Worm (Caenorhabditis elegans) whole organism, late embryonic: ENCODE measurements around the gene Y73C8B.3.

ENCODE experiments used
- C08G9.2 ChIP-seq: sonication (generic microtip); optimal IDR thresholded peaks from 2 replicates; lab custom pipeline; 2016; ENCODE audit warnings: mild to moderate bottlenecking, missing genetic modification characterization, moderate library complexity, missing compliant biosample characterization
- T23F11.4 ChIP-seq: fragments of 200-800 bp; sonication (Bioruptor generic); optimal IDR thresholded peaks from 2 replicates; lab custom pipeline; 2018; ENCODE audit warnings: mild to moderate bottlenecking, missing genetic modification characterization, missing compliant biosample characterization
- Y22D7AL.16 ChIP-seq: sonication (generic microtip); optimal IDR thresholded peaks from 2 replicates; lab custom pipeline; 2016; ENCODE audit warnings: missing genetic modification characterization, missing compliant biosample characterization
- ahr-1 ChIP-seq: sonication (generic microtip); optimal IDR thresholded peaks from 2 replicates; lab custom pipeline; 2016; ENCODE audit warnings: missing genetic modification characterization, missing compliant biosample characterization
- ama-1 ChIP-seq: fragments of 150-350 bp; optimal IDR thresholded peaks from 2 replicates; lab custom pipeline; 2014
- ceh-14 ChIP-seq: sonication (generic microtip); optimal IDR thresholded peaks from 2 replicates; lab custom pipeline; 2016; ENCODE audit warnings: missing genotype, missing genetic modification characterization, missing compliant biosample characterization
- ceh-18 ChIP-seq: sonication (generic microtip); optimal IDR thresholded peaks from 2 replicates; lab custom pipeline; 2016; ENCODE audit warnings: missing genetic modification characterization, missing compliant biosample characterization
- ceh-19 ChIP-seq: fragments of 200-800 bp; sonication (Bioruptor generic); optimal IDR thresholded peaks from 2 replicates; lab custom pipeline; 2018; ENCODE audit warnings: mild to moderate bottlenecking, missing genetic modification characterization, missing compliant biosample characterization
- ceh-2 ChIP-seq: sonication (generic microtip); optimal IDR thresholded peaks from 2 replicates; lab custom pipeline; 2016; ENCODE audit warnings: missing genotype, missing genetic modification characterization, missing compliant biosample characterization
- ceh-31 ChIP-seq: sonication (generic microtip); optimal IDR thresholded peaks from 2 replicates; lab custom pipeline; 2016; ENCODE audit warnings: missing genetic modification characterization, missing compliant biosample characterization
- ceh-34 ChIP-seq: sonication (generic microtip); optimal IDR thresholded peaks from 2 replicates; lab custom pipeline; 2016; ENCODE audit warnings: mild to moderate bottlenecking, missing genetic modification characterization, missing compliant biosample characterization
- ceh-45 ChIP-seq: fragments of 200-800 bp; sonication (Bioruptor generic); IDR thresholded peaks from 2 replicates; pipeline ENCODE4 v1.3.6; 2022; ENCODE audit warnings: missing genetic modification reagents, missing genetic modification characterization, missing compliant biosample characterization
- ceh-6 ChIP-seq: fragments of 200-800 bp; sonication (Bioruptor generic); optimal IDR thresholded peaks from 2 replicates; lab custom pipeline; 2018; ENCODE audit warnings: mild to moderate bottlenecking, missing genetic modification characterization, missing compliant biosample characterization
- ceh-9 ChIP-seq: sonication (generic microtip); optimal IDR thresholded peaks from 2 replicates; lab custom pipeline; 2016; ENCODE audit warnings: mild to moderate bottlenecking, missing genetic modification characterization, inconsistent platforms, missing compliant biosample characterization
- dmd-4 ChIP-seq: sonication (generic microtip); optimal IDR thresholded peaks from 2 replicates; lab custom pipeline; 2016; ENCODE audit warnings: borderline replicate concordance, missing genetic modification characterization, missing compliant biosample characterization
- ets-4 ChIP-seq: sonication (generic microtip); optimal IDR thresholded peaks from 2 replicates; lab custom pipeline; 2016; ENCODE audit warnings: missing genetic modification characterization, missing compliant biosample characterization
- eyg-1 ChIP-seq: sonication (generic microtip); optimal IDR thresholded peaks from 2 replicates; lab custom pipeline; 2016; ENCODE audit warnings: missing genotype, missing genetic modification characterization, missing compliant biosample characterization
- gmeb-2 ChIP-seq: sonication (generic microtip); optimal IDR thresholded peaks from 2 replicates; lab custom pipeline; 2016; ENCODE audit warnings: missing genetic modification characterization, inconsistent platforms, missing compliant biosample characterization
- hlh-30 ChIP-seq: sonication (generic microtip); optimal IDR thresholded peaks from 2 replicates; lab custom pipeline; 2017; ENCODE audit warnings: antibody characterized with exemption, missing genetic modification characterization, missing compliant biosample characterization; ENCODE audit not compliant: insufficient read depth
- hlh-8 ChIP-seq: sonication (generic microtip); optimal IDR thresholded peaks from 2 replicates; lab custom pipeline; 2016; ENCODE audit warnings: missing genotype, missing genetic modification characterization, missing compliant biosample characterization
- lim-6 ChIP-seq: sonication (generic microtip); optimal IDR thresholded peaks from 2 replicates; lab custom pipeline; 2016; ENCODE audit warnings: missing genetic modification characterization, missing compliant biosample characterization
- lin-11 ChIP-seq: fragments of 200-800 bp; sonication (Bioruptor generic); optimal IDR thresholded peaks from 2 replicates; lab custom pipeline; 2018; ENCODE audit warnings: mild to moderate bottlenecking, missing genetic modification characterization, missing compliant biosample characterization
- madf-2 ChIP-seq: sonication (generic microtip); optimal IDR thresholded peaks from 2 replicates; lab custom pipeline; 2017; ENCODE audit warnings: missing genetic modification characterization, missing compliant biosample characterization
- mec-3 ChIP-seq: sonication (generic microtip); optimal IDR thresholded peaks from 2 replicates; lab custom pipeline; 2016; ENCODE audit warnings: borderline replicate concordance, missing genetic modification characterization, missing compliant biosample characterization
- npax-4 ChIP-seq: sonication (generic microtip); optimal IDR thresholded peaks from 2 replicates; lab custom pipeline; 2016; ENCODE audit warnings: missing genetic modification characterization, missing compliant biosample characterization
- odd-2 ChIP-seq: sonication (generic microtip); optimal IDR thresholded peaks from 2 replicates; lab custom pipeline; 2017; ENCODE audit warnings: antibody characterized with exemption, mild to moderate bottlenecking, missing genetic modification characterization, missing compliant biosample characterization
- pag-3 ChIP-seq: sonication (generic microtip); optimal IDR thresholded peaks from 2 replicates; lab custom pipeline; 2016; ENCODE audit warnings: missing compliant biosample characterization, missing genetic modification characterization, borderline replicate concordance
- pat-9 ChIP-seq: fragments of 200-800 bp; sonication (Bioruptor generic); optimal IDR thresholded peaks from 2 replicates; lab custom pipeline; 2018; ENCODE audit warnings: mild to moderate bottlenecking, missing genetic modification characterization, moderate library complexity, missing compliant biosample characterization
- pha-2 ChIP-seq: sonication (generic microtip); optimal IDR thresholded peaks from 2 replicates; lab custom pipeline; 2017; ENCODE audit warnings: mild to moderate bottlenecking, missing genetic modification characterization, missing compliant biosample characterization
- pha-4 ChIP-seq: fragments of 150-350 bp; optimal IDR thresholded peaks from 2 replicates; lab custom pipeline; 2018; ENCODE audit warnings: missing biosample characterization, missing genetic modification reagents, missing genetic modification characterization
- pqm-1 ChIP-seq: sonication (generic microtip); optimal IDR thresholded peaks from 2 replicates; lab custom pipeline; 2016; ENCODE audit warnings: missing genetic modification characterization, missing compliant biosample characterization
- ref-2 ChIP-seq: sonication (generic microtip); optimal IDR thresholded peaks from 2 replicates; lab custom pipeline; 2016; ENCODE audit warnings: missing genetic modification characterization, missing compliant biosample characterization
- rnt-1 ChIP-seq: sonication (generic microtip); optimal IDR thresholded peaks from 2 replicates; lab custom pipeline; 2016; ENCODE audit warnings: missing genetic modification characterization, missing compliant biosample characterization
- sdc-2 ChIP-seq: sonication (generic microtip); optimal IDR thresholded peaks from 2 replicates; lab custom pipeline; 2016; ENCODE audit warnings: missing genotype, missing genetic modification characterization, missing compliant biosample characterization
- sox-2 ChIP-seq: fragments of 200-800 bp; sonication (Bioruptor generic); IDR thresholded peaks from 2 replicates; pipeline ENCODE4 v1.3.6; 2022; ENCODE audit warnings: missing genetic modification reagents, missing genetic modification characterization, missing compliant biosample characterization
- tbx-7 ChIP-seq: sonication (generic microtip); optimal IDR thresholded peaks from 2 replicates; lab custom pipeline; 2016; ENCODE audit warnings: missing genotype, missing genetic modification characterization, missing compliant biosample characterization
- ttx-3 ChIP-seq: sonication (generic microtip); optimal IDR thresholded peaks from 2 replicates; lab custom pipeline; 2016; ENCODE audit warnings: missing genetic modification reagents, missing genetic modification characterization, missing compliant biosample characterization
- unc-55 ChIP-seq: sonication (generic microtip); optimal IDR thresholded peaks from 2 replicates; lab custom pipeline; 2017; ENCODE audit warnings: missing biosample characterization, missing genetic modification reagents, missing genetic modification characterization
- unc-86 ChIP-seq: sonication (generic microtip); optimal IDR thresholded peaks from 2 replicates; lab custom pipeline; 2016; ENCODE audit warnings: missing genetic modification characterization, missing compliant biosample characterization
- ztf-16 ChIP-seq: sonication (generic microtip); optimal IDR thresholded peaks from 2 replicates; lab custom pipeline; 2017; ENCODE audit warnings: missing genetic modification characterization, missing compliant biosample characterization

Y73C8B.3 gene

ce11 chrV:3156786-3157185, 36.3 kb downstream of the Y73C8B.3 start, which contains the start of gene exh-1:
TSS of gene exh-1 (plus strand) at chrV:3157086.
- TF ChIP-seq mec-3 (tag; lab: Kevin White, UChicago) (no peak), ttx-3 (no peak), T23F11.4 (GFP tag; lab: Kevin White, UChicago) (no peak), ztf-16 (no peak), C08G9.2 (tag; lab: Kevin White, UChicago) (no peak), gmeb-2 (tag; lab: Kevin White, UChicago) (no peak), sdc-2 (tag; lab: Kevin White, UChicago) (no peak), lim-6 (no peak), unc-55 (no peak)

- TF ChIP-seq ref-2 (tag; lab: Kevin White, UChicago) (no peak), pha-2 (tag; lab: Kevin White, UChicago) (no peak), lim-6 (no peak), ceh-45 (GFP tag; lab: Robert Waterston, UW) (no peak), pag-3 (tag; lab: Kevin White, UChicago) (no peak), T23F11.4 (GFP tag; lab: Kevin White, UChicago) (no peak), pat-9 (tag; lab: Kevin White, UChicago) (no peak), pqm-1 (no peak), dmd-4 (no peak), hlh-8 (tag; lab: Kevin White, UChicago) (no peak), ceh-14 (tag; lab: Kevin White, UChicago) (no peak)
Measured at ce11 chrV:3155072-3155471, 38.0 kb downstream of the Y73C8B.3 start, which contains the start of gene srab-7. TSS of gene srab-7 (minus strand) at chrV:3155172.

ce11 chrV:3151862-3152261, 41.2 kb downstream of the Y73C8B.3 start, which contains the start of gene srab-6:
TSS of gene srab-6 (minus strand) at chrV:3151962.
- TF ChIP-seq T23F11.4 (GFP tag; lab: Kevin White, UChicago) (no peak), npax-4 (no peak), ceh-31 (tag; lab: Kevin White, UChicago) (no peak), Y22D7AL.16 (tag; lab: Kevin White, UChicago) (no peak), pha-4 (tag; lab: Kevin White, UChicago) (no peak), ets-4 (tag; lab: Kevin White, UChicago) (no peak), ceh-6 (GFP tag; lab: Kevin White, UChicago) (no peak), ahr-1 (tag; lab: Kevin White, UChicago) (no peak), lin-11 (tag; lab: Kevin White, UChicago) (no peak), pqm-1 (no peak), eyg-1 (tag; lab: Kevin White, UChicago) (no peak), unc-86 (tag; lab: Kevin White, UChicago) (no peak), odd-2 (no peak), pha-2 (tag; lab: Kevin White, UChicago) (no peak)
- TF ChIP-seq, all 69 proteins: peak for 0

- TF ChIP-seq ceh-34 (tag; lab: Kevin White, UChicago) (peak; percentile 29), hlh-30 (tag; lab: Kevin White, UChicago) (no peak), ceh-31 (tag; lab: Kevin White, UChicago) (peak; percentile 9), tbx-7 (no peak), rnt-1 (tag; lab: Kevin White, UChicago) (no peak), ceh-2 (tag; lab: Kevin White, UChicago) (no peak), madf-2 (tag; lab: Kevin White, UChicago) (no peak), sox-2 (GFP tag; lab: Robert Waterston, UW) (no peak), C08G9.2 (tag; lab: Kevin White, UChicago) (no peak), npax-4 (no peak), hlh-8 (tag; lab: Kevin White, UChicago) (no peak), ceh-18 (tag; lab: Kevin White, UChicago) (no peak), ahr-1 (tag; lab: Kevin White, UChicago) (no peak), eyg-1 (tag; lab: Kevin White, UChicago) (no peak), ceh-19 (GFP tag; lab: Kevin White, UChicago) (no peak), sdc-2 (tag; lab: Kevin White, UChicago) (peak; percentile 6), ceh-9 (tag; lab: Kevin White, UChicago) (no peak), ama-1 (lab: Kevin White, UChicago) (no peak), lim-6 (no peak), ref-2 (tag; lab: Kevin White, UChicago) (peak; percentile 22), ceh-14 (tag; lab: Kevin White, UChicago) (no peak), gmeb-2 (tag; lab: Kevin White, UChicago) (no peak)
Measured at ce11 chrV:3149910-3150428, 43.1 kb downstream of the Y73C8B.3 start.
